Worm (Caenorhabditis elegans) whole organism, young adult: ENCODE measurements around the gene grl-6.

Experiments
- B0035.1 ChIP-seq: sonication (generic microtip); optimal IDR thresholded peaks from 2 replicates; lab custom pipeline; 2016; ENCODE audit warnings: missing genetic modification characterization, mild to moderate bottlenecking, missing compliant biosample characterization, missing genotype, missing genetic modification reagents
- B0261.1 ChIP-seq: sonication (generic microtip); optimal IDR thresholded peaks from 2 replicates; lab custom pipeline; 2016; ENCODE audit warnings: mild to moderate bottlenecking, missing genetic modification characterization, moderate library complexity, missing compliant biosample characterization
- C17E4.6 ChIP-seq: fragments of 200-800 bp; sonication (Bioruptor generic); IDR thresholded peaks from 2 replicates; pipeline ENCODE4 v1.3.6; 2022; ENCODE audit warnings: missing genetic modification reagents, missing genetic modification characterization, missing compliant biosample characterization
- D2030.7 ChIP-seq: fragments of 200-800 bp; sonication (Bioruptor generic); IDR thresholded peaks from 2 replicates; pipeline ENCODE4 v1.3.6; 2022; ENCODE audit warnings: missing genetic modification reagents, missing genetic modification characterization, missing compliant biosample characterization
- F10E7.11 ChIP-seq: sonication (generic microtip); optimal IDR thresholded peaks from 2 replicates; lab custom pipeline; 2017; ENCODE audit warnings: mild to moderate bottlenecking, missing genetic modification characterization, moderate library complexity, missing compliant biosample characterization
- F37B4.10 ChIP-seq: fragments of 200-800 bp; sonication (Bioruptor generic); IDR thresholded peaks from 2 replicates; pipeline ENCODE4 v1.3.6; 2022; ENCODE audit warnings: missing genetic modification characterization, missing compliant biosample characterization
- K11D2.4 ChIP-seq: fragments of 200-800 bp; sonication (Bioruptor generic); IDR thresholded peaks from 2 replicates; pipeline ENCODE4 v1.3.6; 2022; ENCODE audit warnings: missing genetic modification reagents, missing genetic modification characterization, missing compliant biosample characterization
- T26A5.8 ChIP-seq: sonication (generic microtip); optimal IDR thresholded peaks from 2 replicates; lab custom pipeline; 2016; ENCODE audit warnings: missing genetic modification characterization, missing compliant biosample characterization
- Y67H2A.10 ChIP-seq: fragments of 200-800 bp; sonication (Bioruptor generic); conservative IDR thresholded peaks from 2 replicates; pipeline ENCODE4 v1.3.6; 2022; ENCODE audit warnings: missing genetic modification reagents, missing genetic modification characterization, missing compliant biosample characterization
- ZK185.1 ChIP-seq: sonication (generic microtip); optimal IDR thresholded peaks from 2 replicates; lab custom pipeline; 2016; ENCODE audit warnings: mild to moderate bottlenecking, missing genetic modification characterization, missing compliant biosample characterization; ENCODE audit not compliant: poor library complexity, severe bottlenecking
- aptf-2 ChIP-seq: fragments of 200-800 bp; sonication (Bioruptor generic); conservative IDR thresholded peaks from 2 replicates; pipeline ENCODE4 v1.3.6; 2022; ENCODE audit warnings: missing genetic modification reagents, missing genetic modification characterization, missing compliant biosample characterization
- bed-2 ChIP-seq: fragments of 200-800 bp; sonication (Bioruptor generic); IDR thresholded peaks from 2 replicates; pipeline ENCODE4 v1.3.6; 2022; ENCODE audit warnings: missing genetic modification reagents, missing genetic modification characterization, missing compliant biosample characterization
- ccch-3 ChIP-seq: fragments of 200-800 bp; sonication (Bioruptor generic); optimal IDR thresholded peaks from 2 replicates; lab custom pipeline; 2018; ENCODE audit warnings: mild to moderate bottlenecking, missing genetic modification characterization, missing compliant biosample characterization
- cebp-2 ChIP-seq: fragments of 200-800 bp; sonication (Bioruptor generic); IDR thresholded peaks from 2 replicates; pipeline ENCODE4 v1.3.6; 2022; ENCODE audit warnings: missing genetic modification characterization, missing compliant biosample characterization
- chd-7 ChIP-seq: sonication (generic microtip); optimal IDR thresholded peaks from 2 replicates; lab custom pipeline; 2016; ENCODE audit warnings: mild to moderate bottlenecking, missing genetic modification characterization, moderate library complexity, missing compliant biosample characterization
- die-1 ChIP-seq: sonication (generic microtip); optimal IDR thresholded peaks from 2 replicates; lab custom pipeline; 2016; ENCODE audit warnings: missing genotype, mild to moderate bottlenecking, missing genetic modification characterization, missing compliant biosample characterization
- dpff-1 ChIP-seq: sonication (generic microtip); optimal IDR thresholded peaks from 2 replicates; lab custom pipeline; 2017; ENCODE audit warnings: mild to moderate bottlenecking, missing genetic modification characterization, missing compliant biosample characterization
- egl-44 ChIP-seq: fragments of 200-800 bp; sonication (Bioruptor generic); IDR thresholded peaks from 2 replicates; pipeline ENCODE4 v1.3.6; 2022; ENCODE audit warnings: missing genetic modification reagents, missing genetic modification characterization, missing compliant biosample characterization
- him-1 ChIP-seq: sonication (generic microtip); optimal IDR thresholded peaks from 2 replicates; lab custom pipeline; 2016; ENCODE audit warnings: missing genotype, missing genetic modification reagents, missing genetic modification characterization, missing compliant biosample characterization
- hlh-12 ChIP-seq: sonication (generic microtip); optimal IDR thresholded peaks from 2 replicates; lab custom pipeline; 2016; ENCODE audit warnings: missing genetic modification characterization, missing compliant biosample characterization
- hmg-20 ChIP-seq: fragments of 200-800 bp; sonication (Bioruptor generic); IDR thresholded peaks from 2 replicates; pipeline ENCODE4 v1.3.6; 2022; ENCODE audit warnings: missing genetic modification reagents, missing genetic modification characterization, missing compliant biosample characterization
- lag-1 ChIP-seq: fragments of 200-800 bp; sonication (Bioruptor generic); IDR thresholded peaks from 2 replicates; pipeline ENCODE4 v1.3.6; 2022; ENCODE audit warnings: missing genetic modification reagents, missing genetic modification characterization, missing compliant biosample characterization
- let-607 ChIP-seq, 2 experiments: fragments of 200-800 bp in 1 of 2; sonication (Bioruptor generic) in 1 of 2; sonication (generic microtip) in 1 of 2; optimal IDR thresholded peaks; 2 replicates each; lab custom pipeline; 2016 to 2018; ENCODE audit warnings: mild to moderate bottlenecking in 2 of 2, missing compliant biosample characterization in 2 of 2, missing genetic modification characterization in 2 of 2, moderate library complexity in 2 of 2, missing genotype in 1 of 2
- lin-35 ChIP-seq, 3 experiments: fragments of 150-350 bp in 2 of 3; sonication (generic microtip) in 1 of 3; optimal IDR thresholded peaks; 2 replicates each; lab custom pipeline; 2014 to 2018; ENCODE audit warnings: missing biosample characterization in 3 of 3, missing genetic modification characterization in 3 of 3, missing genetic modification reagents in 3 of 3
- lsy-27 ChIP-seq: sonication (generic microtip); optimal IDR thresholded peaks from 2 replicates; lab custom pipeline; 2017; ENCODE audit warnings: missing genetic modification characterization, mild to moderate bottlenecking, missing compliant biosample characterization, antibody characterized with exemption, missing genotype, borderline replicate concordance; ENCODE audit not compliant: insufficient read depth
- madf-3 ChIP-seq: fragments of 200-800 bp; sonication (Bioruptor generic); IDR thresholded peaks from 2 replicates; pipeline ENCODE4 v1.3.6; 2022; ENCODE audit warnings: missing genetic modification reagents, missing genetic modification characterization, missing compliant biosample characterization
- nfya-2 ChIP-seq: fragments of 200-800 bp; sonication (Bioruptor generic); IDR thresholded peaks from 2 replicates; pipeline ENCODE4 v1.3.6; 2022; ENCODE audit warnings: missing genetic modification reagents, missing genetic modification characterization, missing compliant biosample characterization
- rcor-1 ChIP-seq: fragments of 200-800 bp; sonication (Bioruptor generic); IDR thresholded peaks from 2 replicates; pipeline ENCODE4 v1.3.6; 2022; ENCODE audit warnings: missing genetic modification reagents, missing genetic modification characterization, missing compliant biosample characterization
- rec-8 ChIP-seq, 2 experiments: sonication (generic microtip); optimal IDR thresholded peaks; 2 replicates each; lab custom pipeline; 2016; ENCODE audit warnings: mild to moderate bottlenecking in 2 of 2, missing genetic modification characterization in 2 of 2, missing genetic modification reagents in 2 of 2, missing genotype in 2 of 2, missing biosample characterization in 1 of 2, missing compliant biosample characterization in 1 of 2, moderate library complexity in 1 of 2
- repo-1 ChIP-seq: sonication (generic microtip); optimal IDR thresholded peaks from 2 replicates; lab custom pipeline; 2017; ENCODE audit warnings: mild to moderate bottlenecking, missing genetic modification characterization, missing compliant biosample characterization
- sea-2 ChIP-seq: fragments of 200-800 bp; sonication (Bioruptor generic); IDR thresholded peaks from 2 replicates; pipeline ENCODE4 v1.3.6; 2022; ENCODE audit warnings: missing genetic modification characterization, missing compliant biosample characterization
- zfh-2 ChIP-seq: fragments of 200-800 bp; sonication (Bioruptor generic); conservative IDR thresholded peaks from 2 replicates; pipeline ENCODE4 v1.3.6; 2022; ENCODE audit warnings: missing genetic modification reagents, missing genetic modification characterization, missing compliant biosample characterization
- ztf-18 ChIP-seq: sonication (generic microtip); optimal IDR thresholded peaks from 2 replicates; lab custom pipeline; 2016; ENCODE audit warnings: missing genotype, mild to moderate bottlenecking, missing genetic modification characterization, missing compliant biosample characterization
- ztf-25 ChIP-seq: fragments of 200-800 bp; sonication (Bioruptor generic); IDR thresholded peaks from 2 replicates; pipeline ENCODE4 v1.3.6; 2022; ENCODE audit warnings: missing genetic modification reagents, missing genetic modification characterization, missing compliant biosample characterization
- ztf-26 ChIP-seq: sonication (generic microtip); optimal IDR thresholded peaks from 2 replicates; lab custom pipeline; 2017; ENCODE audit warnings: missing genetic modification characterization, missing compliant biosample characterization

grl-6 gene

DNA sequence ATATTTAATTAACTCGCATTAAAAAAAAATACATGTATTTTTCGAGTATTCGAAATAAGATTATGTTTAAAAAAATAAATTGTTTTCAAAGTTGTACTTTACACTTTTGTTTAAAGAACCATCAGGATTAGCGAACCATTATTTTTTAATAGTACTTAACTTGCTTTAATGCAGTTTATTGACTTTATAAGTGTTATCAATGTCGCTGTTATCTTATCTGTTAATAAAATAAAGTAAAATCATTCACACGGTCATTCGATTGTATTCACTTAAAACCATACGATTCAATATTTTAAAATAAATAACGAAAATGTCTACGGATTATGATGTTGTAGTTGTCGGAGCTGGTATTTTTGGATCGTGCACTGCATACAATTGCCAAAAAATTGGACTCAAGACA is 25.8 kb upstream of the grl-6 start, which contains the start of gene C15B12.1:
C15B12.1 (plus strand) TSS at position 271 of the 400 bp plus-strand sequence.
- no peak for TF ChIP-seq lag-1
- TF ChIP-seq die-1 (tag; lab: Kevin White, UChicago) = no peak
- TF ChIP-seq lin-35 (GFP tag; optimal IDR thresholded peaks at IDR 0.05; lab: Kevin White, UChicago) = no peak
- TF ChIP-seq cebp-2 (GFP tag; lab: Robert Waterston, UW) = no peak
- TF ChIP-seq ztf-25 (GFP tag; lab: Robert Waterston, UW) = no peak
- TF ChIP-seq ZK185.1 = no peak
- TF ChIP-seq aptf-2 (GFP tag; lab: Robert Waterston, UW) = no peak
- no peak for TF ChIP-seq rcor-1 (GFP tag; lab: Robert Waterston, UW)

DNA sequence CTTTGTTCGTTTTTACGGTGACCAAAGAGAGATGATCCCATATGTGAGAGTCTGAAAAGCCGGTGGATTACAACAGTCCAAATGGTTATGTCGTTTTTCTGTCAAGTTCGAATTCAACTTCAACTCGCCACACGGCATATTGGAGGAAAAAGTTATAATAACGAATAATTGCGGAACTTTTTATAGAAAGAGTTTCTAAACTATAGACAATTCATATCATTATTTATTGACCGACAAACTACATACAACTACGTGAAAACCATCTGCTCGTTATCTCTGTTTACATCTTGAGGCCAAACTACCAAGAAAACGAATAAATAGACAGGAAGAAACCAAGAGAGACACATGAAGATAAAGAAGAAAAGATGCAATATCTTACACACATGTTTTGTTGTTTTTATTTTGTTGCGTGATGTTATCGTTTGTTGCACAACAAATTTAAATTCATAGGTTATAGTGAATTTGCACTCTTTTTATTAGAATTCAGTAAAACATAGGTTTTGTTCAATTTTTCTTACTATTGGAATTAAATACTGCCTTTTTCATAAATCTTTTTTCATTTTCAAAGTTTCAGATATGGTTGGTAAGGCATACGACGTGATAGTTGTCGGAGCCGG is 23.1 kb upstream of the grl-6 start, which contains the start of the genes C15B12.4 and C15B12.8:
C15B12.4 (minus strand) TSS at position 51 of the 617 bp plus-strand sequence.
C15B12.8 (plus strand) TSS at position 567 of the 617 bp plus-strand sequence.
- TF ChIP-seq sea-2 (no peak), chd-7 (no peak), B0035.1 (tag; lab: Kevin White, UChicago) (no peak), F37B4.10 (GFP tag; lab: Robert Waterston, UW) (no peak), rcor-1 (GFP tag; lab: Robert Waterston, UW) (no peak), D2030.7 (GFP tag; lab: Robert Waterston, UW) (no peak), B0261.1 (no peak), madf-3 (GFP tag; lab: Robert Waterston, UW) (no peak), ztf-18 (tag; lab: Kevin White, UChicago) (no peak), ztf-25 (GFP tag; lab: Robert Waterston, UW) (no peak), Y67H2A.10 (GFP tag; lab: Robert Waterston, UW) (no peak), let-607 (tag; optimal IDR thresholded peaks at IDR 0.05; lab: Kevin White, UChicago) (no peak), hlh-12 (tag; lab: Kevin White, UChicago) (no peak), bed-2 (GFP tag; lab: Robert Waterston, UW) (no peak), egl-44 (GFP tag; lab: Robert Waterston, UW) (no peak), C17E4.6 (GFP tag; lab: Robert Waterston, UW) (no peak), hmg-20 (no peak), lsy-27 (tag; lab: Kevin White, UChicago) (no peak), rec-8 (tag; optimal IDR thresholded peaks at IDR 0.05; lab: Kevin White, UChicago) (no peak)

DNA sequence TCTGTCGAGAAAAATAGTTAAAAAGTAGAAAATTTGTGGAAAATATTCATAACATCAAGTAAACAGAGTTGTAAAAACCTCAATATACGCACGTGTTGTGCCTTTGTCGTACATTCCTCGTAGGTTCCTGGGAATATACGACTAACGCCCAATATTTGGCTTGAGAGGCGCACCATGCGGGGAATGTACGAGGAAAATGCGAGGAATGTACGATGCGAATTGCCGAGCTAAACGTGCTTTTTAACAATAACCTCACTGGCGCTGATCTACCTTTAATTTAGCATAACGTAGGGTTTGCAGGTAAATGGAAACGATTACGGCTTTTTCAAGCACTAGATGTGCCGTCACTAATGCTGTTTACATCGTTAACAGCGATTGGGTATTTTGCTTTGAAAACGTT is 17.8 kb upstream of the grl-6 start, which contains the start of gene C15B12.9:
C15B12.9 (plus strand) TSS at position 301 of the 400 bp plus-strand sequence.
- no peak for TF ChIP-seq ztf-26 (tag; lab: Kevin White, UChicago)
- TF ChIP-seq repo-1 = no peak
- no peak for TF ChIP-seq ccch-3
- TF ChIP-seq K11D2.4 (GFP tag; lab: Robert Waterston, UW) = no peak
- no peak for TF ChIP-seq him-1 (tag; lab: Kevin White, UChicago)
- TF ChIP-seq nfya-2 (GFP tag; lab: Robert Waterston, UW) = no peak
- TF ChIP-seq T26A5.8 (tag; lab: Kevin White, UChicago) = no peak
- no peak for TF ChIP-seq zfh-2 (GFP tag; lab: Robert Waterston, UW)
- no peak for TF ChIP-seq D2030.7 (GFP tag; lab: Robert Waterston, UW)
- TF ChIP-seq rcor-1 (GFP tag; lab: Robert Waterston, UW) = no peak
- TF ChIP-seq dpff-1 (tag; lab: Kevin White, UChicago) = no peak
- TF ChIP-seq F10E7.11 (tag; lab: Kevin White, UChicago) = no peak
